Worm (Caenorhabditis elegans): ENCODE data around the gene Y54G2A.49.

DNA sequence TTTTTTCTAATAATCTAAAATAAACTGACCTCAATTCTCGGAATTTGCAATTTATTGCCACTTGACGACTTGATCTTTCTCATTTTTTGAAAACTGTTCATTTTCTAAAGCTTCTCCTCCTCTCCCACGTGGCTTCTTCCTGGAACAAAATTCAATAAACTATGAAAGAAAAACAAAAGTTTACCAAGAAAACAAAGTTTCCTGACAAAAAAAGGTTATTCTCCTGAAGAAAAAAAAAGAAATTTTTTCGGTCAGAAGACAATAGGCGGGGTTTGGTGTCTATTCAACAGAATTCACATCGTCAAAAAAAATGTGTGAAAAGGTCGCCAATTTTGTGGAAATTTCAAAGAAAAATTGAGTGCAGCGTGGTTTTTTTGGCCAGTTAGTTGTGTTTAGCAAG is 11.7 kb upstream of the Y54G2A.49 start, which contains the start of gene Y54G2A.16:
- no peak for TF ChIP-seq tbx-8 (GFP tag; optimal IDR thresholded peaks at IDR 0.05)
- TF ChIP-seq blmp-1 (tag; optimal IDR thresholded peaks at IDR 0.05), result no peak
